Fruit fly (Drosophila melanogaster): Measurements from ENCODE around the gene CG18273.
A peak's percentile ranks its signal among the peaks of the same experiment; 100 is the strongest.

CG18273 gene

DNA sequence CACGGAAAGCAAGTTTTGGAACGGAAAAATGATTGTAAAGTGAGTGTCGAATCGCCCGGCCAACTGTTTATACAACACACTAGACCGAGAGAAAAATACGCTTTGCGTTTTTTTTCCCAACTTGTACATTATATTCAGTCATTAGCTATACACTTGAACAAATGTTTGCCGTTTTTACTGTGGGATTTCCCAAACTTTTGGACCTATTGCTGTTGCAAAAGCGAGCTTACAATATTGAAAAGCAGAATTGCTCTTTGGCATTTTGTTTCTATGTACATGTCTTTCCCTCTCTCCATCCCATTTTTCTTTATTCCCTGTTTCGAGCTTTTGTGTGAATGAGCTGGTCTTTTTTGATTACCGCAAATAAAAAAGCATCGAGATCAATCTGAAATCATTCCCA lies 10.0 kb upstream of the CG18273 start:
- no peak for TF ChIP-seq CG33017 (tag; optimal IDR thresholded peaks at IDR 0.05)
- TF ChIP-seq cic (GFP tag; optimal IDR thresholded peaks at IDR 0.05) = peak; percentile 14
- no peak for TF ChIP-seq ovo (GFP tag; optimal IDR thresholded peaks at IDR 0.05)

DNA sequence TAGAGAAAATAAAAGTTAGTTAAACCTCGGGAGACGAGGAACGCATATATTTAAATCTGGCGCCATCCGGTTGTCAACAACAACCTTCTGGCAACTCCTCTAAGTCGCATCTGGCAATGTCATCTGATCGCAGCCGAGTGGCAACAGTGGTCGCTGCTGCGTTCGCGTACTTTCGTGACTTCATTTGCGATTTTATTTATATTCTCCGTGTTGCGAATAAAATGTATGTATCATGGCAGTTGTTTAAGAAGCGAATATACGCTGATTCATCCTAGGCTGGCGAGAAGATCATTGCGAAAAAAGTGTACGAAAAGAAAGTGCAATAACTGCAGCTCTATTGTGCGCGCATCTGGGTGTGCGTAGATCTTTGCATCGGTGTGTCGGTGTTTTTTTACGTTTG lies 8.9 kb upstream of the CG18273 start, which contains the start of gene svr:
Gene svr (plus strand): TSS at position 121 of the 400 bp plus-strand sequence.
- TF ChIP-seq cic (GFP tag; optimal IDR thresholded peaks at IDR 0.05) (peak; percentile 6), CG12768 (GFP tag; optimal IDR thresholded peaks at IDR 0.05) (no peak), tj (GFP tag; optimal IDR thresholded peaks at IDR 0.05) (peak; percentile 13), bab1 (GFP tag; optimal IDR thresholded peaks at IDR 0.05) (peak; percentile 60), cnc (optimal IDR thresholded peaks at IDR 0.05) (no peak)

DNA sequence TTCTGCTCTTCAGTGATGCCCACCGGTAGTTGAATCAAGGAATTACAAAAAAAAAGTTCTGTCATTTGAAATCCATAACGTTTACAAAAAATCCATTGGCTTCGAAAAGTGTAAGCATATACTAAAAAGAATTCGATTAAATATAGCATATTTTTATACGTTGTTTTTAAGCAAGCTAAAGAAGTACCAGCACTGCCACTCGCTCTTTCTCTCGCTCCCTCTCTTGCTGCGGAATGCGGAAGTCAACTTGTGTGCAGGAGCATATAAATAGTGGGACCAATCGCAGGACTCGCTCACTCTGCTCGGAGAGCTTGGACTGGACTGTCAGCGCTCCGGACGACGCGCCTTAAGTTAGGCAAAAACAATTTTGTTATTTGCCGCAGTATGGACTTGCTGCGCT lies 7.2 kb upstream of the CG18273 start, which contains the start of gene CG17778:
Gene CG17778 (plus strand): TSS at position 8 of the 400 bp plus-strand sequence.
- no peak for TF ChIP-seq cic (GFP tag; optimal IDR thresholded peaks at IDR 0.05)
- TF ChIP-seq kay (GFP tag; ENCODE audit: borderline replicate concordance) = no peak
- no peak for TF ChIP-seq Clk (GFP tag; optimal IDR thresholded peaks at IDR 0.05)
- no peak for TF ChIP-seq CG7101 (tag; optimal IDR thresholded peaks at IDR 0.05)
- TF ChIP-seq toe (GFP tag; optimal IDR thresholded peaks at IDR 0.05) = no peak
- no peak for TF ChIP-seq CG12768 (GFP tag; optimal IDR thresholded peaks at IDR 0.05)
- no peak for TF ChIP-seq Crg-1 (GFP tag; optimal IDR thresholded peaks at IDR 0.05)
- TF ChIP-seq CG11617 (GFP tag; optimal IDR thresholded peaks at IDR 0.05) = no peak
- TF ChIP-seq cnc (optimal IDR thresholded peaks at IDR 0.05) = no peak
- TF ChIP-seq CG1620 (GFP tag; optimal IDR thresholded peaks at IDR 0.05) = no peak
- TF ChIP-seq Mnt (GFP tag; optimal IDR thresholded peaks at IDR 0.05) = no peak
- no peak for TF ChIP-seq tj (GFP tag; optimal IDR thresholded peaks at IDR 0.05)
- TF ChIP-seq Hr96 (GFP tag; optimal IDR thresholded peaks at IDR 0.05) = no peak
- TF ChIP-seq CG33017 (tag; optimal IDR thresholded peaks at IDR 0.05) = no peak
- TF ChIP-seq pad (GFP tag; optimal IDR thresholded peaks at IDR 0.05) = no peak
- no peak for TF ChIP-seq ovo (GFP tag; optimal IDR thresholded peaks at IDR 0.05)
- TF ChIP-seq CG5204 (GFP tag; optimal IDR thresholded peaks at IDR 0.05) = no peak

DNA sequence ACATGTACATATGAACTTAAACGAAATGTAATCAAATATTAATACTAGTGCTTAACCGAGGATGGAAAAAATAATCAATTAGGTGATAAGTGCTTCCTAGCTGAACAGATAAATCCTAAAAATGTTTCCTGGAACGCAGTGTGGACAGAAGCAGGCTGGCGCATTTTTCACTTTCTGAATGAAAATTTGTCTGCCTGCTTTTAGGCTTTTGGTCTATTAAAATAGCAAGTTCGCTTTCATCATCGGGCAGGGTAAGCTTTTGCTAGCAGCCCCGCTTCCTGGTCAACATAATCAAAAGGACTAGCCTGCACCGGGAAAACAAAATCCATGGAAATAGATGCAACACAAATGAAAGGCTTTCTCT lies 6.8 kb upstream of the CG18273 start:
- TF ChIP-seq CG12768 (GFP tag; optimal IDR thresholded peaks at IDR 0.05) (no peak), CG7045 (GFP tag; optimal IDR thresholded peaks at IDR 0.05) (no peak), pad (GFP tag; optimal IDR thresholded peaks at IDR 0.05) (no peak), CG7101 (tag; optimal IDR thresholded peaks at IDR 0.05) (no peak), CG1620 (GFP tag; optimal IDR thresholded peaks at IDR 0.05) (no peak), CG33017 (tag; optimal IDR thresholded peaks at IDR 0.05) (no peak), kay (GFP tag; ENCODE audit: borderline replicate concordance) (no peak), Crg-1 (GFP tag; optimal IDR thresholded peaks at IDR 0.05) (no peak), tj (GFP tag; optimal IDR thresholded peaks at IDR 0.05) (no peak), cic (GFP tag; optimal IDR thresholded peaks at IDR 0.05) (no peak), CG11617 (GFP tag; optimal IDR thresholded peaks at IDR 0.05) (no peak), toe (GFP tag; optimal IDR thresholded peaks at IDR 0.05) (no peak), Hr96 (GFP tag; optimal IDR thresholded peaks at IDR 0.05) (no peak), ovo (GFP tag; optimal IDR thresholded peaks at IDR 0.05) (no peak), Clk (GFP tag; optimal IDR thresholded peaks at IDR 0.05) (no peak), Mnt (GFP tag; optimal IDR thresholded peaks at IDR 0.05) (no peak)

DNA sequence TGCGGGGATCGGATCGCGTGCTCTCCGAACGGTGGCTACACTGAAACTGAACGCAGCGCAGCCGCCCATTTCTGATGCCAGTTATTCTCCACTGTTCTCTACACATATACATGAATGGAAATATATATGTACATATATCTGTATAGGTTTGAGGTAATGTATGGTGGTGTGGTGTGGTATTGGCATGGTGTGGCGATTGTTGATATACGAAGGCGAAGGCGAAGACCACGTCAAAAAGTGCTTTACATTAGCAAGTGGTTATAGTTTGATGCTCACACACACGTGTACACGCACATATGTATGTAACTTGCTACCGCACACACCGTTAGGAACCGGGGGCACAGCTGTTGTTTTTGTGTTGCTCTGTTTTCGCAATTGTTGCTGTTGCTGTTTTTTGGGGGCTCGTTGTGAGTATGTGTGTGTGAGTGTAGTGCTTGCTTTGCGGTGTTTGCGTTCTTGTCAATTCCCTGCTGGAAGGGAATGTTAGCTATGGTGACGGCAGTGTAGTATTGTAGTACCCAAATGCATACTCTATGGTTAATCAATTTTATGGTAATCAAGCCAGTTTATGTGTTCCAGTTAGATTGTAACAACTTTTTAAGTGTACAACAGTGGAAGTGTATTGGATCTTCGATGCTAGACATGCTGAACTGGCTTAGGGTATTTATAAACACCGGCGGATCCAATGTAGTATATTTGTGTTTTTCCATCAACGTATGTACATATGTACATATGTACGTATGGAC lies 6.2 kb upstream of the CG18273 start, which contains the start of gene CG17896:
Gene CG17896 (minus strand): TSS at position 51 of the 746 bp plus-strand sequence.
- TF ChIP-seq CG12768 (GFP tag; optimal IDR thresholded peaks at IDR 0.05) = peak; percentile 89
- no peak for TF ChIP-seq Hr96 (GFP tag; optimal IDR thresholded peaks at IDR 0.05)
- peak; percentile 87 for TF ChIP-seq CG7045 (GFP tag; optimal IDR thresholded peaks at IDR 0.05)
- peak; percentile 91 for TF ChIP-seq cic (GFP tag; optimal IDR thresholded peaks at IDR 0.05)
- peak; percentile 94 for TF ChIP-seq CG14711 (tag; optimal IDR thresholded peaks at IDR 0.05)
- peak; percentile 96 for TF ChIP-seq bab1 (GFP tag; optimal IDR thresholded peaks at IDR 0.05)
- TF ChIP-seq toe (GFP tag; optimal IDR thresholded peaks at IDR 0.05) = peak; percentile 15
- TF ChIP-seq tj (GFP tag; optimal IDR thresholded peaks at IDR 0.05) = peak; percentile 92
- peak; percentile 82 for TF ChIP-seq pad (GFP tag; optimal IDR thresholded peaks at IDR 0.05)
- peak; percentile 89 for TF ChIP-seq CG11617 (GFP tag; optimal IDR thresholded peaks at IDR 0.05)
- no peak for TF ChIP-seq CG1620 (GFP tag; optimal IDR thresholded peaks at IDR 0.05)
- no peak for TF ChIP-seq CG5204 (GFP tag; optimal IDR thresholded peaks at IDR 0.05)
- TF ChIP-seq Clk (GFP tag; optimal IDR thresholded peaks at IDR 0.05) = peak; percentile 80
- peak; percentile 86 for TF ChIP-seq Crg-1 (GFP tag; optimal IDR thresholded peaks at IDR 0.05)
- TF ChIP-seq CG33017 (tag; optimal IDR thresholded peaks at IDR 0.05) = peak; percentile 96
- peak; percentile 78 for TF ChIP-seq Mnt (GFP tag; optimal IDR thresholded peaks at IDR 0.05)
- peak; percentile 99 for TF ChIP-seq ovo (GFP tag; optimal IDR thresholded peaks at IDR 0.05)
- TF ChIP-seq cnc (optimal IDR thresholded peaks at IDR 0.05) = no peak
- no peak for TF ChIP-seq kay (GFP tag; ENCODE audit: borderline replicate concordance)
- TF ChIP-seq CG7101 (tag; optimal IDR thresholded peaks at IDR 0.05) = peak; percentile 96

DNA sequence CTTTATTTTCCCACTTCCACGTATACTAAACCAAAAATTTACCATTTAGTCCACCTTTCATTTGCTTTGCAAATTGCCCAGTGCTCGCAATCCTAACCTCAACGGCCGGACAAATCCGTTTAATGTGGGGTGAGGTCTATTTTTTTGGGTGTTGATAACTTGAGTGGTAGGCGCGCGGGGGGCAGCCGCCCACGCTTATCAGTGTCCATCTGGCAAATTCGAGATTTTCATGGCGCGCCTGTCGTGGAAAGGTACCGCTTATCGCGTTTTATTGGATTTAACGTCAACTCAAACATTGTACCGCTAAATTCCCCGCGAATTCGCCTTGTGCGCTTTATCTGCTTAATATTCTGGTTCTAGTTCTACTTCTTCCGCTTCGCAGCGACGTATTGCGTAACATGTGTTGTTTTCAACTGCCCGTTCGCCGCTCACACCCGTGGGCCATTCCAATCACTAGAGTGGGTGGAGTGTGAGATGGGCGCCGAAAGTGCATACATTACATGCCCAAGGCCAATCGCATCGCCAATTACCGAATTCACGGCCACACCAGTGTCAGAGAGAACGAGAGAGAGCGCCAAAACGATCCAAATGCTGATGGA lies 5.4 kb upstream of the CG18273 start:
- TF ChIP-seq cic (GFP tag; optimal IDR thresholded peaks at IDR 0.05) (no peak), CG12768 (GFP tag; optimal IDR thresholded peaks at IDR 0.05) (peak; percentile 35), Crg-1 (GFP tag; optimal IDR thresholded peaks at IDR 0.05) (no peak), Clk (GFP tag; optimal IDR thresholded peaks at IDR 0.05) (no peak), pad (GFP tag; optimal IDR thresholded peaks at IDR 0.05) (no peak), toe (GFP tag; optimal IDR thresholded peaks at IDR 0.05) (no peak), CG7045 (GFP tag; optimal IDR thresholded peaks at IDR 0.05) (no peak), CG11617 (GFP tag; optimal IDR thresholded peaks at IDR 0.05) (peak; percentile 11), kay (GFP tag; ENCODE audit: borderline replicate concordance) (no peak), Mnt (GFP tag; optimal IDR thresholded peaks at IDR 0.05) (no peak)
